Fruit fly (Drosophila melanogaster): Measurements from ENCODE around the gene NimC4.

NimC4 gene

DNA sequence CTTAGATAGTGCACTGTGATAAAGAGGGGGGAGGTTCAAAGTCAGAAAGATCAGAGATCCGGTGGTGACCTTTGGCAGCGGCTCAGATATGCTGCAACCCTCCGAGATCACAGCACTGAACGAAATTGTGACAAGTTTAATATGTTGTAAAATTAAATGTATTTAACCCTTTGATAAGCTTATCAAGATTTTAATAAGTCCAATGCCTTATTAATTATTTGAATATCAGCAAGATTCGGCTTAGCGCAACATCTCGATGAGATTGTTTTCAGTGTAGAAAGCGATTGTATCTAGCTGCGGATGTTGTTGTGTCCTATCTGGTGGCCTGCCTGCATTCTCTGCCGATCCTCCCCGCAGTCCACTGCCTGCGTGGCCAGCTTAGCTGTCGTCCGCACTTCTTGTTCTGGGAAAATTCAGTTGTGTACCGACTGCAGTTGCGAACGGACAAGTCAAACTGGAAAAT, at the start of gene NimC4 (continued):
- peak; percentile 80 for TF ChIP-seq tio (GFP tag; optimal IDR thresholded peaks at IDR 0.05)
- TF ChIP-seq CG33213 (GFP tag; optimal IDR thresholded peaks at IDR 0.05): peak; percentile 76
- TF ChIP-seq gro (GFP tag; optimal IDR thresholded peaks at IDR 0.05): no peak
- peak; percentile 47 for TF ChIP-seq Sox102F (GFP tag; optimal IDR thresholded peaks at IDR 0.05)
- TF ChIP-seq Gug (GFP tag; IDR thresholded peaks at IDR 0.05): peak; percentile 57; the same call in 2 of the 4 replicates
- TF ChIP-seq Lpt (GFP tag; optimal IDR thresholded peaks at IDR 0.05): no peak
- no peak for TF ChIP-seq CG2120 (GFP tag; optimal IDR thresholded peaks at IDR 0.05)
- TF ChIP-seq amos (GFP tag; IDR thresholded peaks at IDR 0.05; ENCODE audit: partially characterized antibody): no peak
- TF ChIP-seq hb (GFP tag; IDR thresholded peaks at IDR 0.05; ENCODE audit: partially characterized antibody): no peak
- peak; percentile 12 for TF ChIP-seq HHEX (GFP tag; optimal IDR thresholded peaks at IDR 0.05)
- TF ChIP-seq Ravus (GFP tag; IDR thresholded peaks at IDR 0.05): no peak
- TF ChIP-seq p53 (GFP tag; optimal IDR thresholded peaks at IDR 0.05): peak; percentile 38
- TF ChIP-seq CG15011 (GFP tag; optimal IDR thresholded peaks at IDR 0.05): peak; percentile 37
- no peak for TF ChIP-seq fd3F (GFP tag; optimal IDR thresholded peaks at IDR 0.05)
- TF ChIP-seq aop (GFP tag; IDR thresholded peaks at IDR 0.05): peak; percentile 50
- TF ChIP-seq Ets97D (GFP tag; optimal IDR thresholded peaks at IDR 0.05): peak; percentile 41
- peak; percentile 52 for TF ChIP-seq tap (tag; optimal IDR thresholded peaks at IDR 0.05)
- peak; percentile 76 for TF ChIP-seq CG10209 (GFP tag; optimal IDR thresholded peaks at IDR 0.05)
- peak; percentile 6 for TF ChIP-seq Sry-β (GFP tag; optimal IDR thresholded peaks at IDR 0.05)
- peak; percentile 61; the same call in 1 of the 2 replicates for TF ChIP-seq CG14667 (GFP tag; IDR thresholded peaks at IDR 0.05)
- TF ChIP-seq fd102C (GFP tag; optimal IDR thresholded peaks at IDR 0.05): peak; percentile 99
- peak; percentile 67 for TF ChIP-seq vfl (GFP tag; optimal IDR thresholded peaks at IDR 0.05)
- peak; percentile 71 for TF ChIP-seq stwl (tag; optimal IDR thresholded peaks at IDR 0.05)
- TF ChIP-seq kay (GFP tag; optimal IDR thresholded peaks at IDR 0.05): peak; percentile 31
- no peak for TF ChIP-seq HmgD (GFP tag; optimal IDR thresholded peaks at IDR 0.05)
- no peak for TF ChIP-seq hkb (optimal IDR thresholded peaks at IDR 0.05)
- TF ChIP-seq hkb (GFP tag; IDR thresholded peaks at IDR 0.05): peak; percentile 69
- no peak for TF ChIP-seq Hr39 (optimal IDR thresholded peaks at IDR 0.05)
- no peak for TF ChIP-seq nerfin-2 (GFP tag; IDR thresholded peaks at IDR 0.05; ENCODE audit: partially characterized antibody)
- no peak for TF ChIP-seq Hey (tag; optimal IDR thresholded peaks at IDR 0.05)
- TF ChIP-seq cg (GFP tag; optimal IDR thresholded peaks at IDR 0.05): no peak
- peak; percentile 50 for TF ChIP-seq CG6272 (GFP tag; IDR thresholded peaks at IDR 0.05)
- peak; percentile 65 for TF ChIP-seq lmd (GFP tag; IDR thresholded peaks at IDR 0.05)
- no peak for TF ChIP-seq zen2 (GFP tag; IDR thresholded peaks at IDR 0.05; ENCODE audit: partially characterized antibody)
- TF ChIP-seq CG17612 (GFP tag; IDR thresholded peaks at IDR 0.05): no peak
- TF ChIP-seq CG8089 (GFP tag; optimal IDR thresholded peaks at IDR 0.05): peak; percentile 70
- TF ChIP-seq CG4424 (GFP tag; optimal IDR thresholded peaks at IDR 0.05): peak; percentile 84
- TF ChIP-seq sc (optimal IDR thresholded peaks at IDR 0.05): no peak
- TF ChIP-seq sc (GFP tag; optimal IDR thresholded peaks at IDR 0.05): peak; percentile 68
- no peak for TF ChIP-seq hbn (GFP tag; IDR thresholded peaks at IDR 0.05; ENCODE audit: partially characterized antibody)
- TF ChIP-seq da (GFP tag; optimal IDR thresholded peaks at IDR 0.05): peak; percentile 36
- TF ChIP-seq CG17359 (tag; optimal IDR thresholded peaks at IDR 0.05): peak; percentile 32
- TF ChIP-seq ERR (GFP tag; optimal IDR thresholded peaks at IDR 0.05): peak; percentile 29
- peak; percentile 47; the same call in 1 of the 2 replicates for TF ChIP-seq chm (GFP tag; IDR thresholded peaks at IDR 0.05)
- TF ChIP-seq CG11456 (GFP tag; IDR thresholded peaks at IDR 0.05): no peak
- TF ChIP-seq bowl (GFP tag; IDR thresholded peaks at IDR 0.05): no peak
- TF ChIP-seq CG12236 (GFP tag; optimal IDR thresholded peaks at IDR 0.05): peak; percentile 78
- TF ChIP-seq croc (GFP tag; conservative IDR thresholded peaks at IDR 0.05): peak; percentile 88
- TF ChIP-seq al (GFP tag; IDR thresholded peaks at IDR 0.05): no peak
- TF ChIP-seq bab2 (GFP tag; optimal IDR thresholded peaks at IDR 0.05): peak; percentile 65
- no peak for TF ChIP-seq BEAF-32 (GFP tag; optimal IDR thresholded peaks at IDR 0.05)
- TF ChIP-seq chif (GFP tag; optimal IDR thresholded peaks at IDR 0.05): peak; percentile 72 to 94
